Fruit fly (Drosophila melanogaster): ENCODE data around the gene Sfmbt.

dm6 chr2L:13191052-13191678, 14.6 kb upstream of the Sfmbt start:
- TF ChIP-seq CG8301 (tag; optimal IDR thresholded peaks at IDR 0.05) (no peak), CG10348 (GFP tag; IDR thresholded peaks at IDR 0.05) (no peak), D1 (tag; optimal IDR thresholded peaks at IDR 0.05) (no peak)
